Worm (Caenorhabditis elegans): Measurements from ENCODE around the gene K09A9.8.

ce11 chrX:15552024-15552769, 44.8 kb downstream of the K09A9.8 start:
- no peak for TF ChIP-seq sdc-2 (tag; optimal IDR thresholded peaks at IDR 0.05)
- no peak for TF ChIP-seq T23F11.4 (GFP tag; optimal IDR thresholded peaks at IDR 0.05)
- TF ChIP-seq lin-11 (tag; optimal IDR thresholded peaks at IDR 0.05) = no peak
- TF ChIP-seq dve-1 (tag; optimal IDR thresholded peaks at IDR 0.05) = no peak
- TF ChIP-seq ama-1 (optimal IDR thresholded peaks at IDR 0.05) = no peak
- TF ChIP-seq syd-9 (tag; optimal IDR thresholded peaks at IDR 0.05) = no peak
- no peak for TF ChIP-seq tbx-7 (tag; optimal IDR thresholded peaks at IDR 0.05)
- TF ChIP-seq elt-2 (tag; optimal IDR thresholded peaks at IDR 0.05) = no peak
- no peak for TF ChIP-seq dmd-4 (tag; optimal IDR thresholded peaks at IDR 0.05; ENCODE audit: borderline replicate concordance)
